Fruit fly (Drosophila melanogaster) whole organism, embryonic: ENCODE data around the gene CG4364.

Experiments
- Asciz ChIP-seq: fragments of 200-800 bp; sonication (Bioruptor generic); optimal IDR thresholded peaks from 2 replicates; lab custom pipeline; 2017; ENCODE audit warnings: missing biosample characterization, mild to moderate bottlenecking, missing genetic modification characterization, missing genetic modification reagents
- Atf6 ChIP-seq: fragments of 200-800 bp; sonication (Bioruptor generic); IDR thresholded peaks from 2 replicates; pipeline ENCODE4 v1.3.6; 2022; ENCODE audit warnings: missing biosample characterization, missing genetic modification characterization
- Bdp1 ChIP-seq: fragments of 200-800 bp; sonication (Bioruptor generic); optimal IDR thresholded peaks from 3 replicates; lab custom pipeline; 2016; ENCODE audit warnings: missing biosample characterization, missing genetic modification characterization
- CG12942 ChIP-seq: fragments of 200-800 bp; sonication (Bioruptor generic); optimal IDR thresholded peaks from 3 replicates; lab custom pipeline; 2016; ENCODE audit warnings: missing biosample characterization, missing genetic modification characterization
- CG13296 ChIP-seq: fragments of 200-800 bp; sonication (Bioruptor generic); optimal IDR thresholded peaks from 3 replicates; lab custom pipeline; 2018; ENCODE audit warnings: missing biosample characterization, mild to moderate bottlenecking, missing genetic modification characterization
- CG13775 ChIP-seq: fragments of 200-800 bp; sonication (Bioruptor generic); optimal IDR thresholded peaks from 3 replicates; lab custom pipeline; 2017; ENCODE audit warnings: missing biosample characterization, mild to moderate bottlenecking, missing genetic modification characterization
- CG17385 ChIP-seq: fragments of 200-800 bp; sonication (Bioruptor generic); optimal IDR thresholded peaks from 3 replicates; lab custom pipeline; 2018; ENCODE audit warnings: missing biosample characterization, mild to moderate bottlenecking, missing genetic modification characterization
- CG2678 ChIP-seq: fragments of 200-800 bp; sonication (Bioruptor generic); optimal IDR thresholded peaks from 3 replicates; lab custom pipeline; 2019; ENCODE audit warnings: missing biosample characterization, mild to moderate bottlenecking, missing genetic modification characterization, moderate library complexity
- CG2889 ChIP-seq: fragments of 200-800 bp; sonication (Bioruptor generic); IDR thresholded peaks from 3 replicates; pipeline ENCODE4 v1.3.6; 2022; ENCODE audit warnings: missing biosample characterization, missing genetic modification characterization
- CG34376 ChIP-seq: fragments of 200-800 bp; sonication (Bioruptor generic); optimal IDR thresholded peaks from 2 replicates; lab custom pipeline; 2018; ENCODE audit warnings: missing biosample characterization, mild to moderate bottlenecking, missing genetic modification characterization
- CG5180 ChIP-seq: fragments of 200-800 bp; sonication (Bioruptor generic); optimal IDR thresholded peaks from 3 replicates; lab custom pipeline; 2017; ENCODE audit warnings: missing biosample characterization, missing genetic modification characterization, mild to moderate bottlenecking, moderate library complexity, missing genetic modification reagents
- CG8290 ChIP-seq, 3 experiments: fragments of 200-800 bp; sonication (Bioruptor generic); optimal IDR thresholded peaks; 2 replicates each; lab custom pipeline; 2016 to 2019; ENCODE audit warnings: missing biosample characterization in 3 of 3, missing genetic modification characterization in 3 of 3, mild to moderate bottlenecking in 2 of 3, moderate library complexity in 1 of 3
- CHES-1-like ChIP-seq: fragments of 200-800 bp; sonication (Bioruptor generic); optimal IDR thresholded peaks from 2 replicates; lab custom pipeline; 2016; ENCODE audit warnings: missing biosample characterization, missing genetic modification characterization
- Elba2 ChIP-seq: fragments of 200-800 bp; sonication (Bioruptor generic); optimal IDR thresholded peaks from 3 replicates; lab custom pipeline; 2016; ENCODE audit warnings: missing biosample characterization, missing genetic modification characterization
- Gug ChIP-seq: fragments of 200-800 bp; sonication (Bioruptor generic); IDR thresholded peaks from 4 replicates; pipeline ENCODE4 v1.3.6; 2022; ENCODE audit warnings: missing biosample characterization, missing genetic modification characterization
- HLHmδ ChIP-seq: fragments of 200-800 bp; sonication (Bioruptor generic); optimal IDR thresholded peaks from 2 replicates; lab custom pipeline; 2018; ENCODE audit warnings: missing biosample characterization, mild to moderate bottlenecking, missing genetic modification characterization, moderate library complexity
- Hey ChIP-seq: fragments of 200-800 bp; sonication (Bioruptor generic); optimal IDR thresholded peaks from 3 replicates; lab custom pipeline; 2018; ENCODE audit warnings: missing biosample characterization, mild to moderate bottlenecking, missing genetic modification characterization
- Hmr ChIP-seq: fragments of 200-800 bp; sonication (Bioruptor generic); optimal IDR thresholded peaks from 3 replicates; lab custom pipeline; 2017; ENCODE audit warnings: mild to moderate bottlenecking, missing biosample characterization, missing genetic modification reagents, missing genetic modification characterization
- Hr78 ChIP-seq, 2 experiments: fragments of 200-800 bp in 1 of 2; fragments of >200 bp in 1 of 2; sonication (Bioruptor generic) in 1 of 2; optimal IDR thresholded peaks; 2 replicates each; lab custom pipeline; 2017 to 2019; ENCODE audit warnings: missing biosample characterization in 2 of 2, missing genetic modification characterization in 2 of 2, mild to moderate bottlenecking in 1 of 2, moderate library complexity in 1 of 2
- Hsf ChIP-seq: fragments of 200-800 bp; sonication (Bioruptor generic); optimal IDR thresholded peaks from 3 replicates; lab custom pipeline; 2016; ENCODE audit warnings: missing biosample characterization, missing genetic modification characterization
- Mad ChIP-seq: fragments of 200-800 bp; sonication (Bioruptor generic); optimal IDR thresholded peaks from 2 replicates; lab custom pipeline; 2016; ENCODE audit warnings: missing biosample characterization, missing genetic modification characterization
- Med ChIP-seq: fragments of 200-800 bp; sonication (Bioruptor generic); peaks from one replicate; lab custom pipeline; 2016; ENCODE audit warnings: missing biosample characterization, missing genetic modification characterization, mild to moderate bottlenecking, inconsistent platforms, moderate library complexity
- NC2α ChIP-seq: fragments of 200-800 bp; sonication (Bioruptor generic); optimal IDR thresholded peaks from 2 replicates; lab custom pipeline; 2016; ENCODE audit warnings: missing biosample characterization, missing genetic modification characterization
- PHDP ChIP-seq: fragments of 200-800 bp; sonication (Bioruptor generic); optimal IDR thresholded peaks from 3 replicates; lab custom pipeline; 2018; ENCODE audit warnings: missing biosample characterization, mild to moderate bottlenecking, missing genetic modification characterization, moderate library complexity
- Pdp1 ChIP-seq, 2 experiments: fragments of 200-800 bp; sonication (Bioruptor generic); optimal IDR thresholded peaks; 3 replicates each; lab custom pipeline; 2016; ENCODE audit warnings: missing biosample characterization in 2 of 2, missing genetic modification characterization in 2 of 2, mild to moderate bottlenecking in 1 of 2, moderate library complexity in 1 of 2
- Vsx1 ChIP-seq: fragments of 200-800 bp; sonication (Bioruptor generic); optimal IDR thresholded peaks from 2 replicates; lab custom pipeline; 2017; ENCODE audit warnings: missing biosample characterization, mild to moderate bottlenecking, missing genetic modification characterization, missing genetic modification reagents
- ap ChIP-seq: fragments of 200-800 bp; sonication (Bioruptor generic); IDR thresholded peaks from 2 replicates; pipeline ENCODE4 v1.3.6; 2022; ENCODE audit warnings: missing biosample characterization, missing genetic modification characterization
- caup ChIP-seq: fragments of 200-800 bp; sonication (Bioruptor generic); optimal IDR thresholded peaks from 3 replicates; lab custom pipeline; 2017; ENCODE audit warnings: missing biosample characterization, mild to moderate bottlenecking, missing genetic modification characterization, moderate library complexity; ENCODE audit not compliant: severe bottlenecking
- ci ChIP-seq: fragments of 200-800 bp; sonication (Bioruptor generic); IDR thresholded peaks from 3 replicates; pipeline ENCODE4 v1.3.6; 2022; ENCODE audit warnings: missing biosample characterization, missing genetic modification characterization
- exex ChIP-seq: fragments of 200-800 bp; sonication (Bioruptor generic); optimal IDR thresholded peaks from 4 replicates; lab custom pipeline; 2018; ENCODE audit warnings: missing biosample characterization, mild to moderate bottlenecking, missing genetic modification characterization, moderate library complexity
- ftz-f1 ChIP-seq: fragments of 200-800 bp; sonication (Bioruptor generic); optimal IDR thresholded peaks from 2 replicates; lab custom pipeline; 2016; ENCODE audit warnings: missing biosample characterization, missing genetic modification characterization
- grn ChIP-seq: fragments of 200-800 bp; sonication (Bioruptor generic); optimal IDR thresholded peaks from 3 replicates; lab custom pipeline; 2017; ENCODE audit warnings: missing biosample characterization, missing genetic modification characterization
- lab ChIP-seq: fragments of 200-800 bp; sonication (Bioruptor generic); optimal IDR thresholded peaks from 3 replicates; lab custom pipeline; 2017; ENCODE audit warnings: missing biosample characterization, missing genetic modification characterization, mild to moderate bottlenecking, moderate library complexity, missing genetic modification reagents
- mirr ChIP-seq: fragments of 200-800 bp; sonication (Bioruptor generic); optimal IDR thresholded peaks from 3 replicates; lab custom pipeline; 2018; ENCODE audit warnings: missing biosample characterization, mild to moderate bottlenecking, missing genetic modification characterization
- nerfin-2 ChIP-seq: fragments of 200-800 bp; sonication (Bioruptor generic); IDR thresholded peaks from 2 replicates; pipeline ENCODE4 v1.3.6; 2022; ENCODE audit warnings: missing biosample characterization, missing genetic modification characterization; ENCODE audit not compliant: partially characterized antibody
- row ChIP-seq: fragments of 200-800 bp; sonication (Bioruptor generic); IDR thresholded peaks from 3 replicates; pipeline ENCODE4 v1.3.6; 2022; ENCODE audit warnings: missing biosample characterization, missing genetic modification characterization
- sens ChIP-seq: fragments of 200-800 bp; sonication (Bioruptor generic); peaks from one replicate; lab custom pipeline; 2016; ENCODE audit warnings: missing biosample characterization, missing genetic modification characterization
- tap ChIP-seq: fragments of 200-800 bp; optimal IDR thresholded peaks from 3 replicates; lab custom pipeline; 2019; ENCODE audit warnings: missing biosample characterization, mild to moderate bottlenecking, missing genetic modification characterization, moderate library complexity
- twi ChIP-seq: fragments of 200-800 bp; optimal IDR thresholded peaks from 2 replicates; lab custom pipeline; 2019; ENCODE audit warnings: missing biosample characterization, mild to moderate bottlenecking, missing genetic modification characterization, moderate library complexity

CG4364 gene

DNA sequence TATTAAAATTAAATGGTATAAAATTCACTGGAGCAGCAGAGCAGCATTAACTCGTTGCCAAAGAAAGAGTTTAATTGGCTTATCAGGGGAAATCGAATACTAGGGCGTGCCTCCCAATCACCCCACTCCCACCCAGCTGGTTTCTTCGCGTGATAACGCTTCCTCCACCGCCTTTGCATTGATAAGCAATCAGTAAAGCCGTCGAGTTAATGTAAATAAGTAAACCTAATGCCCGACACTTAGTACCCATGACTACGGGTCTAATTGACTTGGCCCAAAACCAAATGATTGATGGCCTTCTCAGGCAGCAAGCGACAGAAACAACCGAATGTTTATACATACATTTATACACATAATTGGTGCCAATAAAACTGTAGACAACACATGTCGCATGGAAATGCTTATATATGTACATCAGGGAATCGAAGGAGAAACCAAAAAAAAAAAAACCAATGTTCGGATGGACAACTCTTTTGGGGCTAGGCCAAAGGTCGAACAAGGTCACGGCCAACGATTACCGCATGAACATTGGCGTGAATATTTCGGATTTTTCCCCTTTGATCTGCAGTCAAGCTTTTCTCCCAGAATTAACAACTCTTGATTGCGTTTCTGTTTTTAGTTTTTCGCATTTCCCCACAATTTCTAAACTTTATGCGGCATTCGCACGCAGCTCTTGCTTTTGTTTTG is 17.0 kb downstream of the CG4364 start (continued):
- TF ChIP-seq CG13296, result peak; percentile 30
- peak; percentile 39; the same call in 1 of the 3 replicates for TF ChIP-seq ci
- TF ChIP-seq Vsx1 (GFP tag; lab: Kevin White, UChicago), result peak; percentile 50
- TF ChIP-seq HLHmδ (GFP tag; lab: Kevin White, UChicago), result peak; percentile 2
- no peak for TF ChIP-seq Hsf (GFP tag; lab: Kevin White, UChicago)
- TF ChIP-seq Pdp1 (GFP tag; optimal IDR thresholded peaks at IDR 0.05; lab: Kevin White, UChicago), result peak in 1 of 2 experiments; percentile 77
- peak; percentile 24 for TF ChIP-seq caup
- TF ChIP-seq nerfin-2 (GFP tag; lab: Robert Waterston, UW), result no peak
- no peak for TF ChIP-seq ap (GFP tag; lab: Robert Waterston, UW)
- TF ChIP-seq Hmr, result peak; percentile 30
- peak; percentile 27 for TF ChIP-seq CG2678
- peak; percentile 12 for TF ChIP-seq Asciz (GFP tag; lab: Kevin White, UChicago)
- no peak for TF ChIP-seq CHES-1-like (GFP tag; lab: Kevin White, UChicago)
- TF ChIP-seq grn, result peak; percentile 80
- peak; percentile 7 for TF ChIP-seq PHDP (tag; lab: Kevin White, UChicago)
- peak; percentile 45 for TF ChIP-seq Hey
- TF ChIP-seq CG12942 (GFP tag; lab: Kevin White, UChicago), result no peak
- no peak for TF ChIP-seq CG5180
- TF ChIP-seq Elba2 (GFP tag; lab: Kevin White, UChicago), result no peak
- peak; percentile 27 for TF ChIP-seq Med
- peak; percentile 23 for TF ChIP-seq CG34376 (GFP tag; lab: Kevin White, UChicago)
- TF ChIP-seq Gug (GFP tag; lab: Robert Waterston, UW), result no peak
- peak; percentile 11 for TF ChIP-seq CG17385
- peak; percentile 86 for TF ChIP-seq lab (GFP tag; lab: Kevin White, UChicago)
- TF ChIP-seq mirr (GFP tag; lab: Kevin White, UChicago), result peak; percentile 77
- no peak for TF ChIP-seq Bdp1 (GFP tag; lab: Kevin White, UChicago)
- peak; percentile 89 for TF ChIP-seq exex (tag; lab: Kevin White, UChicago)
- TF ChIP-seq ftz-f1 (GFP tag; lab: Kevin White, UChicago), result peak; percentile 28
- TF ChIP-seq twi (tag; lab: Kevin White, UChicago), result peak; percentile 7
- TF ChIP-seq CG8290 (GFP tag; optimal IDR thresholded peaks at IDR 0.05; lab: Kevin White, UChicago), result no peak
- peak in 1 of 2 experiments; percentile 28 for TF ChIP-seq CG8290 (tag; optimal IDR thresholded peaks at IDR 0.05; lab: Kevin White, UChicago)
- peak in 1 of 2 experiments; percentile 92 for TF ChIP-seq Hr78 (GFP tag; optimal IDR thresholded peaks at IDR 0.05; lab: Kevin White, UChicago)
- TF ChIP-seq NC2α (GFP tag; lab: Kevin White, UChicago), result no peak
- TF ChIP-seq Atf6 (GFP tag; lab: Robert Waterston, UW), result no peak
- TF ChIP-seq row (GFP tag; lab: Robert Waterston, UW), result no peak
- TF ChIP-seq CG13775 (GFP tag; lab: Kevin White, UChicago), result no peak
- TF ChIP-seq tap (tag; lab: Kevin White, UChicago), result peak; percentile 33
- peak; percentile 38 for TF ChIP-seq sens
- TF ChIP-seq Mad, result no peak
- TF ChIP-seq CG2889 (GFP tag; lab: Robert Waterston, UW), result no peak
- TF ChIP-seq, all 482 proteins: peak for 38
